Worm (Caenorhabditis elegans): ENCODE results near the gene K03A11.5.

The K03A11.5 gene

ce11 chrX:13062934-13063585 lies at the start of gene K03A11.5:
K03A11.5 (plus strand) TSS chrX:13063535.
- TF ChIP-seq unc-62 (GFP tag; optimal IDR thresholded peaks at IDR 0.05): no peak

- no peak for TF ChIP-seq unc-62 (GFP tag; optimal IDR thresholded peaks at IDR 0.05)
Observed at ce11 chrX:13014341-13014740, 49.0 kb upstream of the K03A11.5 start.

DNA sequence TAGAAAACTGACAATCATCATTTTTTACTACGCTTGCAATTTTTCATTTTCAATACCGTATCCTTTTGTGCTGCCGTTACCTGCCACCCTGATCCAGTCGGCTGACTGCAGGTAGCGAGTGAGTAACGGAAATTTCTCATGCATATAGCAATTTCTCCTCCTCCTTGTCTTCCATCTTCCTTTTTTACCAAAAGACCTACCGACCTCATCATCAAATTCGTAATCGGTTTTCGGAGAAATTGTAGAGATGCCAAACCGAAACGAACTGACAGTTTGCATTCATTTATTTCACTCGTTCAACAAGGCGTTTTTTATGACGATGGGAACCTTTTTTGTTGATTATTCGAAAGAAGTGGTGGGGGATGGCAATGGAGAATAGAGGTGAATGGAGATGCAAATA lies 47.0 kb upstream of the K03A11.5 start:
- TF ChIP-seq unc-62 (GFP tag; optimal IDR thresholded peaks at IDR 0.05): no peak

- TF ChIP-seq unc-62 (GFP tag; optimal IDR thresholded peaks at IDR 0.05): no peak
Observed at ce11 chrX:13021446-13021845, 41.9 kb upstream of the K03A11.5 start.

ce11 chrX:13032610-13033009 lies 30.7 kb upstream of the K03A11.5 start, which contains the start of gene npr-10:
npr-10 (minus strand) TSS chrX:13032710.
- no peak for TF ChIP-seq unc-62 (GFP tag; optimal IDR thresholded peaks at IDR 0.05)

ce11 chrX:13033850-13034249 lies 29.5 kb upstream of the K03A11.5 start:
- TF ChIP-seq unc-62 (GFP tag; optimal IDR thresholded peaks at IDR 0.05): no peak

- TF ChIP-seq unc-62 (GFP tag; optimal IDR thresholded peaks at IDR 0.05): no peak
Observed at ce11 chrX:13034333-13034732, 29.0 kb upstream of the K03A11.5 start.

DNA sequence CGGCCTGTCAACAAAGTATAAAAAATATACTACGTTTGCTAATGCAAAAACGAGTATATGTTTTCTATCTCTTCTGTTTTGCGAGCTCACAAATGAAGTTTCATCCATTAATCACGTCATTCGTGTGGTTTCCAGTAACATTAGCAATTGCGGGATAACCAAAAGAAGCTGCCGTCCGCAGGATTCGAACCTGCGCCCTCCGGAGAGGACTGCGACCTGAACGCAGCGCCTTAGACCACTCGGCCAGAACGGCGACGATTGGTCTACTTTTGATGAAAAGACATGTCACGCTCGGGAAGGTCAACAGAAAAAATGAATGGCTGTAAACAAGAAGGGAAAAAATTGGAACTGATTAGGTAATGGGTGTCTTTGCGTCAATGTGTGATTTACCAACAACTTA lies 24.5 kb upstream of the K03A11.5 start:
- TF ChIP-seq unc-62 (GFP tag; optimal IDR thresholded peaks at IDR 0.05): no peak

- no peak for TF ChIP-seq unc-62 (GFP tag; optimal IDR thresholded peaks at IDR 0.05)
Observed at ce11 chrX:13041830-13042229, 21.5 kb upstream of the K03A11.5 start.

DNA sequence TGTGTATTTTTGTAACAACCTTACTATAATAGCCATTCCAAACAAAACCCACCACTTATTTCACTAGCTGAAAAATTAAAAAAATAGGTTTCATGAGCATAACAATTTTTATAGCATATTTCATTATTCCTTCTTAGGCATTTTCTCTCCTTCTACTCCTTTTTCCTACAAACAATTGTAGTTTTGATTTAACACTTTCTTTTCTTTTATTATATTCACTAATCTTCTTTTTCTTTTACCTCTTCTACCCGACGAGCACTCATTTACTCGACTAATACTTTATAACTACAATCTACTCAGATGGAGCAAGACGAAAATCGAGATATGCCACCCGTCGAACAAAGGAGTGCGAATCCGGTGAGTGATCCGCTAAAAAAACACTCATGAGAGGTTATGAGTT lies 15.1 kb upstream of the K03A11.5 start, which contains the start of gene C53C7.3:
TSS of gene C53C7.3 (plus strand) at position 301 of the 400 bp plus-strand sequence.
- TF ChIP-seq unc-62 (GFP tag; optimal IDR thresholded peaks at IDR 0.05): no peak

DNA sequence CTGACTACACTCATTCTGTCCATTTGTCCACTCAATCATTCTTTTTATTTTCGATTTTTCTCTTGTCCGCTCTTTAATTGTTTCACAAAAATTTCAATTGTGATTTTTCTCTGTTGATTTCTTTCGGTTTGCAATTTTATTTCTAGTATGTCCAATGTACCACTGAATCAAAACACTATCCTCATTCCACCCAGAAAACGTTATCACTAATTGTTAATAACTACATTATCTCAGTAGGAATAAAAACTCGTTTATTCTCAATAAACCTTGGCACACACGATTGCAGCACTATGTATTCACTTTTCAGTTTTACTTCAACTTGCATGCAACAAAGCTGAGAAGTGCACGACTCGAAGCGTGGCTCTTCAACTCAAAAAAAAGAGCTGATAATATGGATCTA lies 11.9 kb upstream of the K03A11.5 start, which contains the start of gene K03A11.1:
TSS of gene K03A11.1 (plus strand) at position 301 of the 400 bp plus-strand sequence.
- TF ChIP-seq unc-62 (GFP tag; optimal IDR thresholded peaks at IDR 0.05): no peak

DNA sequence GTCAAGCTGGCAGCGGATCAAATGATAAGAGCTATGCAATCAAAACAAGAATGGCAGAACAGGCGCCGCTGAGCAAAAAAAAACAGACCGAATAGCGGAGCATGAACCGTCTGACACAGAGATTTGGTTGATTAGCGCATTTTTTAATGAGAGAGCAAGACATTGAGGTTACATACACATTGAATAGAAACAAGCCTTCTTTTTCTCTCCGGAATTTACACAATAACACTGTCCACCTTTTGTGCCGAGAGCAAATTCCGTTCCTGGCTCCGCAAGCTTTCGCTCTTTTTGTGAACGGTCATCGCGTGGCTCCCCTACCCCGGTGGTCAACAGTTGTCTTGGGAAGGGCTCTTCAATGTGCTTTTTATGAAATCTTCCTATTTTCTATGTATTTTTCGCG lies 7.8 kb upstream of the K03A11.5 start, which contains the start of gene K03A11.6:
TSS of gene K03A11.6 (plus strand) at position 301 of the 400 bp plus-strand sequence.
- no peak for TF ChIP-seq unc-62 (GFP tag; optimal IDR thresholded peaks at IDR 0.05)

DNA sequence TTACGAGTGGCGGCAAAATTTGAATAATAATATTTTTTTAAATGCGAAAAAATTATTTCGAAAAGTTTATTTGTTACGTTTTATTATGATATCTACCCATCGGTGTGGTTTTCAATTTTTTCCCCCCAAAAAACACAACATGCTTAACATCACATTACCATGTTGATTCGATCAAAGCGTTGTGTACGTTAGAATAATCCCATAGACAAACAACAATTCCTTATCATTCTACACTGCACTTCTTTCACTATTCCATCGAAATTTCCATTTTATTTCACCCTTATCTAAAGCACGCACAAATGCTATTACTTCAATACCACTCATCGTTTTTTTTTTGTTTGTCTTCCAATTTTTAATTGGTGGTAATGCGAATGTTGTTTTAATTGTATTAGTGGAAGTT lies 3.4 kb upstream of the K03A11.5 start:
- no peak for TF ChIP-seq unc-62 (GFP tag; optimal IDR thresholded peaks at IDR 0.05)

DNA sequence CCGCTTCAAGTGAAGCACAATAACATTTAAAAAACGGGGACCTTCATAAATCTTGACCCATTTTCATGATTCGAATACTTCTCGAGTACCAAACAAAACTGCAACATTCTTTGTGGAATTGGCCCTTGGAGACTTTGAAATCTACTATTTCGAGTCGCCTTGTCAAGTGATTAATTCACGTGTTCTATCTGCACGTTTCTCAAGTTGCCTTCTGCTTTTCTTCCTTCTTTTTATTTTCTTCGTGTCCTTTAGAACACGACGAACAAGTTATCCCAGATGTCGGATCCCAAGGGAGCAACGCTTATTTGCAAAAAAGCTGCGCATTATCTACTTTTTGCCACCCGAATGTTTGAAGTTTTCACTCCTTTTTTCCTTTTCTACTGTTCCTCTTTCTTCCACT lies 2.0 kb upstream of the K03A11.5 start:
- no peak for TF ChIP-seq unc-62 (GFP tag; optimal IDR thresholded peaks at IDR 0.05)

- no peak for TF ChIP-seq unc-62 (GFP tag; optimal IDR thresholded peaks at IDR 0.05)
Observed at ce11 chrX:13071120-13071519, 7.8 kb downstream of the K03A11.5 start, which contains the start of gene cpx-2. cpx-2 (minus strand) TSS chrX:13071220.

DNA sequence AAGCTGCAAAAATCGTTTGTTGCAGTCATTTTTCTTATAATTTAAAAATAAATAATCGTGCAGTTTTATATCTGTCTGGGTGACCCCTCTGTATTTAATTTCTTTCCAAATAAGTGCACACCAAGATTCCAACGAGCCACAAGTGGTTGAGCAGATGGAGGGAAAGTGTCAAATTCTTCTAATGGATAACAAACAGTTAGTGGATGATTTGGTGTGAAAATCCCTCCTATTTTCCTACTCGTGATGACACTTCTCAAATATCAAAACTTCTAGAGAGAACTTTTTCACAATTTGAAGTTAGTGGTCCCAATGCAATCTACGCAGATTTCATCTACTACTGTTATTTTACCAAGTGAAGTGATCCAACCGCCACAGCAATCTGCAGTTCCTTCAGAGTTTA lies 11.0 kb downstream of the K03A11.5 start, which contains the start of gene ceh-28:
TSS of gene ceh-28 (plus strand) at position 301 of the 400 bp plus-strand sequence.
- no peak for TF ChIP-seq unc-62 (GFP tag; optimal IDR thresholded peaks at IDR 0.05)

DNA sequence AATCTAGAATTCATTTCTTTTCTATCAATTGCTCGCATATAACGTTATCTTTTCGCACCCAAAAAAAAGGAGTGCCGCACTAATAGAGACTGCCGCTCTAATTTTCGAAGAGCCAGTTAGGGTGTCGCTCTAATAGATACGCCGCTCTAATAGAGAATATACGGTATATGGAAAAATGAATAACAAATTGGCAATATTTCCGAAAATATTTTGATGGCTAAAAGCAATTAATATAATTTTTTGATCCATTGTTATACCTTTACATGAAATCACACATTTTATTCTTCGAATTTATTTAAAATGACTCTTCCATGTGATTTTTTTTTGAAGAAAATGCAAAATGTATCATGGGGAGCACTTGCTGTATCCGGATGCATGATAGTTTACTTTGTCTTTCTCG lies 14.5 kb downstream of the K03A11.5 start, which contains the start of gene K03A11.4:
TSS of gene K03A11.4 (plus strand) at position 301 of the 400 bp plus-strand sequence.
- TF ChIP-seq unc-62 (GFP tag; optimal IDR thresholded peaks at IDR 0.05): no peak

Data from whole organism, dauer.